Comparison of ENCODE assay signal across 1 fruit fly cellular context in the genomic region with DNA sequence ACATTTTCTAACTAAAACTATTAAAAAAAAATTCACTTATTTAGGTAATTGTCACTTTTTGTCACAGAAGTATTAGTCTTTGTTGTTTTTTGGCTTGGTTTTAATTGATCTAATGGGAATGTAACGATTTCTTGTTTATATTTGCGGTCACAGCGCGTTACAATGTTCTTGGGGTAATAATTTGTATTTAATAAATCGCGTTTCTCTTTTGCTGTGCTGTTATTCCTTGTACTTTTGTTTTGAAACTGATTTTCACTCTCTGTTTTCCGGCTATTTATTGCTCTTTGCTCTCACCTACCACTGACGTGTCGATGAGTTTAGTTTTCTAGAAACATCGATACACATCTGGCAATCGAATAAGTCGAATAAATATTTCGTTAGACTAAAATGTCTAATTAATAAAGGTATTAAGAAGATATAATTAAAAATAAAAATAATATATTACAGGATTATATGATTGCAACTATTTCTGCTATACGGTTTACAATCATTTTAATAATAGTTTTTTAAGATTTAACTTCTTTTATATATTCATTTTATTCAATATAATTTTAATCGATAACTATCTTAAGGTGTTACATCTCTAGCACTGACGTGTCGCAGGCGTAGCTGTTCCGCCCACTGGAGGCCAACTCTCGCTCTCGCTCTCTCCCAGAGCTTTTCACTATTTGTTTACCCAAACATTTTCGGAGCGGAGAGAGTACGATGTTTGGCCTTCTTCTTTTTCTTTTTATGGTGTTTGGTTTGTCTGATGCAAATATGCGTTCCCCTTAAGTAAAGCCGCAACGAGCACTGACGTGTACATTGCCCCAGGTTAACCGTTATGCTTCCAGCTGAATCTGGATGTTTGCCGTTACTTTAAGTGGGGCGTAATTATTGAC.
TF ChIP-seq lines count a peak whose summit lies in the region.

Gene Hsc70-3 (minus strand): TSS at position 251 of the 881 bp plus-strand sequence.

TF ChIP-seq in whole organism, embryonic, 481 proteins besides CTCF, POLR2A, EP300 and RAD21 (continued from another document and continues in another):
- TF ChIP-seq CG30431 (GFP tag; optimal IDR thresholded peaks at IDR 0.05; lab: Kevin White, UChicago) (no peak), schlank (tag; optimal IDR thresholded peaks at IDR 0.05; lab: Kevin White, UChicago) (no peak), fd3F (GFP tag; optimal IDR thresholded peaks at IDR 0.05; lab: Kevin White, UChicago) (no peak), Rfx (GFP tag; IDR thresholded peaks at IDR 0.05; lab: Robert Waterston, UW) (0 out of 2 replicates have a peak, but pooled peaks have one; percentile 3), CG8089 (GFP tag; optimal IDR thresholded peaks at IDR 0.05; lab: Kevin White, UChicago) (peak; percentile 34), chn (GFP tag; optimal IDR thresholded peaks at IDR 0.05; lab: Kevin White, UChicago) (no peak), Ptx1 (GFP tag; IDR thresholded peaks at IDR 0.05; lab: Robert Waterston, UW) (0 out of 2 replicates have a peak, but pooled peaks have one; percentile 8), CG9876 (GFP tag; optimal IDR thresholded peaks at IDR 0.05; lab: Kevin White, UChicago) (no peak), Fer2 (tag; optimal IDR thresholded peaks at IDR 0.05; lab: Kevin White, UChicago) (no peak), CG1603 (tag; optimal IDR thresholded peaks at IDR 0.05; lab: Kevin White, UChicago) (peak; percentile 62), vvl (GFP tag; IDR thresholded peaks at IDR 0.05; lab: Robert Waterston, UW) (peak; percentile 27; the same call in 1 of the 2 replicates), Usf (GFP tag; optimal IDR thresholded peaks at IDR 0.05; lab: Kevin White, UChicago) (no peak), CG12219 (GFP tag; optimal IDR thresholded peaks at IDR 0.05; lab: Kevin White, UChicago) (peak; percentile 23), CG4404 (GFP tag; IDR thresholded peaks at IDR 0.05; lab: Robert Waterston, UW) (no peak), so (GFP tag; IDR thresholded peaks at IDR 0.05; lab: Robert Waterston, UW) (peak; percentile 26; the same call in 1 of the 3 replicates), ap (GFP tag; IDR thresholded peaks at IDR 0.05; lab: Robert Waterston, UW) (no peak), CG5245 (GFP tag; optimal IDR thresholded peaks at IDR 0.05; lab: Kevin White, UChicago) (no peak), Hr39 (optimal IDR thresholded peaks at IDR 0.05; lab: Kevin White, UChicago) (no peak), CG10565 (GFP tag; optimal IDR thresholded peaks at IDR 0.05; lab: Kevin White, UChicago) (no peak), CG2875 (GFP tag; optimal IDR thresholded peaks at IDR 0.05; lab: Kevin White, UChicago) (peak; percentile 81), jing (GFP tag; optimal IDR thresholded peaks at IDR 0.05; lab: Kevin White, UChicago) (no peak), Elba2 (GFP tag; optimal IDR thresholded peaks at IDR 0.05; lab: Kevin White, UChicago) (no peak), sc (optimal IDR thresholded peaks at IDR 0.05; lab: Kevin White, UChicago) (no peak), sc (GFP tag; optimal IDR thresholded peaks at IDR 0.05; lab: Kevin White, UChicago) (peak; percentile 41), CG4282 (GFP tag; optimal IDR thresholded peaks at IDR 0.05; lab: Kevin White, UChicago) (no peak), CG2202 (tag; optimal IDR thresholded peaks at IDR 0.05; lab: Kevin White, UChicago) (peak; percentile 64), ato (GFP tag; IDR thresholded peaks at IDR 0.05; lab: Robert Waterston, UW; ENCODE audit: partially characterized antibody) (no peak), Chrac-16 (GFP tag; optimal IDR thresholded peaks at IDR 0.05; lab: Kevin White, UChicago) (no peak), Side (GFP tag; optimal IDR thresholded peaks at IDR 0.05; lab: Kevin White, UChicago) (peak; percentile 40), CG4617 (GFP tag; optimal IDR thresholded peaks at IDR 0.05; lab: Kevin White, UChicago; ENCODE audit: borderline replicate concordance) (no peak), CG3065 (GFP tag; optimal IDR thresholded peaks at IDR 0.05; lab: Kevin White, UChicago) (peak; percentile 49), CG32532 (GFP tag; IDR thresholded peaks at IDR 0.05; lab: Robert Waterston, UW) (0 out of 2 replicates have a peak, but pooled peaks have one; percentile 13), gfzf (GFP tag; optimal IDR thresholded peaks at IDR 0.05; lab: Kevin White, UChicago) (no peak), Camta (GFP tag; optimal IDR thresholded peaks at IDR 0.05; lab: Kevin White, UChicago) (peak; percentile 45), croc (GFP tag; conservative IDR thresholded peaks at IDR 0.05; lab: Robert Waterston, UW) (no peak), Opbp (GFP tag; IDR thresholded peaks at IDR 0.05; lab: Robert Waterston, UW; ENCODE audit: partially characterized antibody) (no peak), Nf-YA (GFP tag; IDR thresholded peaks at IDR 0.05; lab: Robert Waterston, UW) (no peak), Myb (GFP tag; optimal IDR thresholded peaks at IDR 0.05; lab: Kevin White, UChicago) (no peak), CG10274 (GFP tag; optimal IDR thresholded peaks at IDR 0.05; lab: Kevin White, UChicago) (no peak), Dref (GFP tag; IDR thresholded peaks at IDR 0.05; lab: Robert Waterston, UW) (peak; percentile 63), lbe (GFP tag; optimal IDR thresholded peaks at IDR 0.05; lab: Kevin White, UChicago) (no peak), CG2129 (GFP tag; IDR thresholded peaks at IDR 0.05; lab: Robert Waterston, UW; ENCODE audit: partially characterized antibody) (peak; percentile 46), CG17912 (GFP tag; optimal IDR thresholded peaks at IDR 0.05; lab: Kevin White, UChicago) (peak; percentile 18), slbo (GFP tag; IDR thresholded peaks at IDR 0.05; lab: Robert Waterston, UW) (no peak), CG32767 (GFP tag; IDR thresholded peaks at IDR 0.05; lab: Robert Waterston, UW) (no peak), dmrt99B (tag; optimal IDR thresholded peaks at IDR 0.05; lab: Kevin White, UChicago) (peak; percentile 16), CG4707 (GFP tag; optimal IDR thresholded peaks at IDR 0.05; lab: Kevin White, UChicago) (peak; percentile 77), B-H1 (GFP tag; IDR thresholded peaks at IDR 0.05; lab: Robert Waterston, UW) (no peak), fu2 (GFP tag; optimal IDR thresholded peaks at IDR 0.05; lab: Kevin White, UChicago) (no peak), Scr (GFP tag; IDR thresholded peaks at IDR 0.05; lab: Robert Waterston, UW; ENCODE audit: partially characterized antibody) (peak; percentile 85), odd (GFP tag; optimal IDR thresholded peaks at IDR 0.05; lab: Kevin White, UChicago) (peak; percentile 68), CG12659 (GFP tag; optimal IDR thresholded peaks at IDR 0.05; lab: Kevin White, UChicago) (peak; percentile 47), CG7928 (GFP tag; optimal IDR thresholded peaks at IDR 0.05; lab: Kevin White, UChicago) (no peak), unpg (GFP tag; optimal IDR thresholded peaks at IDR 0.05; lab: Kevin White, UChicago) (peak; percentile 15), ERR (GFP tag; optimal IDR thresholded peaks at IDR 0.05; lab: Kevin White, UChicago) (no peak), ftz-f1 (GFP tag; optimal IDR thresholded peaks at IDR 0.05; lab: Kevin White, UChicago) (peak; percentile 47), crol (GFP tag; IDR thresholded peaks at IDR 0.05; lab: Robert Waterston, UW) (no peak), Hmx (GFP tag; optimal IDR thresholded peaks at IDR 0.05; lab: Kevin White, UChicago) (no peak), CG10267 (tag; optimal IDR thresholded peaks at IDR 0.05; lab: Kevin White, UChicago) (peak; percentile 66), CG33557 (GFP tag; optimal IDR thresholded peaks at IDR 0.05; lab: Kevin White, UChicago) (no peak), CG8290 (GFP tag; optimal IDR thresholded peaks at IDR 0.05; lab: Kevin White, UChicago) (peak; percentile 7), CG8290 (tag; optimal IDR thresholded peaks at IDR 0.05; lab: Kevin White, UChicago) (peak in 1 of 2 experiments; percentile 40), CG6813 (GFP tag; optimal IDR thresholded peaks at IDR 0.05; lab: Kevin White, UChicago) (peak; percentile 70), CG9932 (GFP tag; IDR thresholded peaks at IDR 0.05; lab: Robert Waterston, UW) (no peak), CG15011 (GFP tag; optimal IDR thresholded peaks at IDR 0.05; lab: Kevin White, UChicago) (no peak), tup (GFP tag; optimal IDR thresholded peaks at IDR 0.05; lab: Kevin White, UChicago) (no peak), CG18476 (GFP tag; optimal IDR thresholded peaks at IDR 0.05; lab: Kevin White, UChicago) (no peak), Hey (tag; optimal IDR thresholded peaks at IDR 0.05; lab: Kevin White, UChicago) (no peak), corto (GFP tag; optimal IDR thresholded peaks at IDR 0.05; lab: Kevin White, UChicago) (peak; percentile 8), sima (GFP tag; optimal IDR thresholded peaks at IDR 0.05; lab: Kevin White, UChicago) (no peak), chinmo (GFP tag; IDR thresholded peaks at IDR 0.05; lab: Robert Waterston, UW; ENCODE audit: partially characterized antibody) (0 out of 4 replicates have a peak, but pooled peaks have one; percentile 74), sr (GFP tag; IDR thresholded peaks at IDR 0.05; lab: Robert Waterston, UW) (peak; percentile 86), Stat92E (GFP tag; optimal IDR thresholded peaks at IDR 0.05; lab: Kevin White, UChicago) (no peak), kni (GFP tag; optimal IDR thresholded peaks at IDR 0.05; lab: Kevin White, UChicago) (peak; percentile 91), CG11560 (tag; IDR thresholded peaks at IDR 0.05; lab: Robert Waterston, UW) (peak; percentile 98), CG6254 (GFP tag; optimal IDR thresholded peaks at IDR 0.05; lab: Kevin White, UChicago) (peak; percentile 60), C15 (GFP tag; IDR thresholded peaks at IDR 0.05; lab: Robert Waterston, UW) (no peak), Hr51 (GFP tag; optimal IDR thresholded peaks at IDR 0.05; lab: Kevin White, UChicago) (peak in 1 of 2 experiments; percentile 55), tx (GFP tag; optimal IDR thresholded peaks at IDR 0.05; lab: Kevin White, UChicago) (no peak), wek (GFP tag; optimal IDR thresholded peaks at IDR 0.05; lab: Kevin White, UChicago) (peak; percentile 71), CG9727 (GFP tag; optimal IDR thresholded peaks at IDR 0.05; lab: Kevin White, UChicago) (peak; percentile 26), CG7963 (GFP tag; IDR thresholded peaks at IDR 0.05; lab: Robert Waterston, UW; ENCODE audit: partially characterized antibody) (peak; percentile 48; the same call in 1 of the 3 replicates), Mrtf (GFP tag; IDR thresholded peaks at IDR 0.05; lab: Robert Waterston, UW) (no peak), ase (GFP tag; IDR thresholded peaks at IDR 0.05; lab: Robert Waterston, UW) (no peak), CG9797 (GFP tag; optimal IDR thresholded peaks at IDR 0.05; lab: Kevin White, UChicago) (no peak), MTF-1 (GFP tag; optimal IDR thresholded peaks at IDR 0.05; lab: Kevin White, UChicago; ENCODE audit: borderline replicate concordance) (peak; percentile 79), Deaf1 (tag; optimal IDR thresholded peaks at IDR 0.05; lab: Kevin White, UChicago) (peak; percentile 10), cad (GFP tag; optimal IDR thresholded peaks at IDR 0.05; lab: Kevin White, UChicago) (no peak), CG11247 (GFP tag; IDR thresholded peaks at IDR 0.05; lab: Robert Waterston, UW) (no peak), CG17829 (tag; optimal IDR thresholded peaks at IDR 0.05; lab: Kevin White, UChicago) (peak; percentile 46), CG17612 (GFP tag; IDR thresholded peaks at IDR 0.05; lab: Robert Waterston, UW) (no peak), pan (optimal IDR thresholded peaks at IDR 0.05; lab: Kevin White, UChicago) (no peak), pan (GFP tag; optimal IDR thresholded peaks at IDR 0.05 in 1 of 2, IDR thresholded peaks at IDR 0.05 in 1 of 2) (no peak), MBD-R2 (GFP tag; IDR thresholded peaks at IDR 0.05; lab: Robert Waterston, UW) (no peak), CG4854 (GFP tag; optimal IDR thresholded peaks at IDR 0.05; lab: Kevin White, UChicago) (no peak), danr (GFP tag; IDR thresholded peaks at IDR 0.05; lab: Robert Waterston, UW) (no peak), ab (GFP tag; optimal IDR thresholded peaks at IDR 0.05; lab: Kevin White, UChicago) (no peak), CG1792 (GFP tag; optimal IDR thresholded peaks at IDR 0.05; lab: Kevin White, UChicago) (peak; percentile 19), pzg (GFP tag; optimal IDR thresholded peaks at IDR 0.05; lab: Kevin White, UChicago) (peak; percentile 27), CG31388 (GFP tag; optimal IDR thresholded peaks at IDR 0.05; lab: Kevin White, UChicago) (no peak), Mes4 (GFP tag; optimal IDR thresholded peaks at IDR 0.05; lab: Kevin White, UChicago) (peak; percentile 7), Gug (GFP tag; IDR thresholded peaks at IDR 0.05; lab: Robert Waterston, UW) (no peak), BEAF-32 (GFP tag; optimal IDR thresholded peaks at IDR 0.05; lab: Kevin White, UChicago) (peak; percentile 70), pho (GFP tag; optimal IDR thresholded peaks at IDR 0.05; lab: Kevin White, UChicago) (no peak), CG10462 (GFP tag; optimal IDR thresholded peaks at IDR 0.05; lab: Kevin White, UChicago) (no peak), CG10654 (GFP tag; optimal IDR thresholded peaks at IDR 0.05; lab: Kevin White, UChicago) (no peak), disco-r (GFP tag; optimal IDR thresholded peaks at IDR 0.05; lab: Kevin White, UChicago) (no peak), Optix (GFP tag; IDR thresholded peaks at IDR 0.05; lab: Robert Waterston, UW) (0 out of 3 replicates have a peak, but pooled peaks have one; percentile 6), peb (GFP tag; IDR thresholded peaks at IDR 0.05; lab: Robert Waterston, UW) (no peak), CG17359 (tag; optimal IDR thresholded peaks at IDR 0.05; lab: Kevin White, UChicago) (peak; percentile 77), CG17568 (GFP tag; optimal IDR thresholded peaks at IDR 0.05; lab: Kevin White, UChicago) (peak; percentile 77), mld (GFP tag; IDR thresholded peaks at IDR 0.05; lab: Robert Waterston, UW; ENCODE audit: partially characterized antibody) (no peak), CG3838 (GFP tag; optimal IDR thresholded peaks at IDR 0.05; lab: Kevin White, UChicago) (no peak), Hmr (GFP tag; optimal IDR thresholded peaks at IDR 0.05; lab: Kevin White, UChicago) (no peak), CG4360 (GFP tag; IDR thresholded peaks at IDR 0.05; lab: Robert Waterston, UW) (no peak), CG31224 (GFP tag; IDR thresholded peaks at IDR 0.05; lab: Robert Waterston, UW) (no peak), Lhr (GFP tag; optimal IDR thresholded peaks at IDR 0.05; lab: Kevin White, UChicago) (peak; percentile 41), CG15269 (tag; optimal IDR thresholded peaks at IDR 0.05; lab: Kevin White, UChicago) (peak; percentile 13), CG15696 (tag; optimal IDR thresholded peaks at IDR 0.05; lab: Kevin White, UChicago) (no peak), nerfin-1 (tag; optimal IDR thresholded peaks at IDR 0.05; lab: Kevin White, UChicago) (peak; percentile 60), otp (GFP tag; IDR thresholded peaks at IDR 0.05; lab: Robert Waterston, UW) (peak; percentile 73; the same call in 1 of the 3 replicates)
